Fruit fly (Drosophila melanogaster): ENCODE measurements around the gene CG14346.

CG14346 gene

dm6 chr2L:1377635-1378034, 9.8 kb downstream of the CG14346 start:
- TF ChIP-seq hkb (optimal IDR thresholded peaks at IDR 0.05) (no peak), hkb (GFP tag; IDR thresholded peaks at IDR 0.05) (0 out of 2 replicates have a peak, but pooled peaks have one; percentile 13), Trl (optimal IDR thresholded peaks at IDR 0.05) (no peak), Trl (GFP tag; optimal IDR thresholded peaks at IDR 0.05) (no peak), ftz-f1 (GFP tag; optimal IDR thresholded peaks at IDR 0.05) (no peak), lab (GFP tag; optimal IDR thresholded peaks at IDR 0.05) (peak; percentile 19), CG18476 (GFP tag; optimal IDR thresholded peaks at IDR 0.05) (no peak), CG5953 (GFP tag; IDR thresholded peaks at IDR 0.05) (no peak), scrt (GFP tag; optimal IDR thresholded peaks at IDR 0.05) (no peak), tio (GFP tag; optimal IDR thresholded peaks at IDR 0.05) (no peak), CG12155 (GFP tag; optimal IDR thresholded peaks at IDR 0.05) (no peak), sisA (GFP tag; IDR thresholded peaks at IDR 0.05) (peak; percentile 7; the same call in 1 of the 2 replicates), pho (GFP tag; optimal IDR thresholded peaks at IDR 0.05) (no peak), sens (GFP tag) (peak; percentile 64), ssp (GFP tag; IDR thresholded peaks at IDR 0.05) (0 out of 2 replicates have a peak, but pooled peaks have one; percentile 36), CG6854 (GFP tag; optimal IDR thresholded peaks at IDR 0.05) (no peak), CG17829 (tag; optimal IDR thresholded peaks at IDR 0.05) (no peak), Lpt (GFP tag; optimal IDR thresholded peaks at IDR 0.05) (no peak), Aef1 (GFP tag; IDR thresholded peaks at IDR 0.05) (peak; percentile 22; the same call in 1 of the 3 replicates), CG34224 (GFP tag; IDR thresholded peaks at IDR 0.05; ENCODE audit: partially characterized antibody) (no peak), Hr51 (GFP tag; optimal IDR thresholded peaks at IDR 0.05) (peak in 1 of 2 experiments; percentile 1), CG17359 (tag; optimal IDR thresholded peaks at IDR 0.05) (peak; percentile 15), Ssrp (tag; optimal IDR thresholded peaks at IDR 0.05) (no peak), insv (GFP tag; optimal IDR thresholded peaks at IDR 0.05) (no peak), CG10209 (GFP tag; optimal IDR thresholded peaks at IDR 0.05) (no peak), Fer3 (tag; optimal IDR thresholded peaks at IDR 0.05) (no peak), CG7839 (tag; optimal IDR thresholded peaks at IDR 0.05) (peak; percentile 32), CG11504 (tag; optimal IDR thresholded peaks at IDR 0.05) (peak; percentile 36), CG2120 (GFP tag; optimal IDR thresholded peaks at IDR 0.05) (peak; percentile 2), CG17912 (GFP tag; optimal IDR thresholded peaks at IDR 0.05) (no peak), CG9437 (GFP tag; optimal IDR thresholded peaks at IDR 0.05) (no peak), CG4404 (GFP tag; IDR thresholded peaks at IDR 0.05) (no peak), stc (GFP tag; IDR thresholded peaks at IDR 0.05) (no peak), CG9817 (tag; optimal IDR thresholded peaks at IDR 0.05) (no peak), sob (GFP tag; IDR thresholded peaks at IDR 0.05) (no peak), CG3065 (GFP tag; optimal IDR thresholded peaks at IDR 0.05) (no peak), gsb (GFP tag; IDR thresholded peaks at IDR 0.05) (no peak), CG15479 (GFP tag; optimal IDR thresholded peaks at IDR 0.05) (no peak), Gsc (GFP tag; IDR thresholded peaks at IDR 0.05) (no peak), prd (optimal IDR thresholded peaks at IDR 0.05) (no peak), prd (GFP tag; IDR thresholded peaks at IDR 0.05) (peak; percentile 7; the same call in 1 of the 3 replicates), dpn (GFP tag; optimal IDR thresholded peaks at IDR 0.05) (no peak), lmd (GFP tag; IDR thresholded peaks at IDR 0.05) (0 out of 2 replicates have a peak, but pooled peaks have one; percentile 9), dysf (GFP tag; IDR thresholded peaks at IDR 0.05) (peak; percentile 35; the same call in 2 of the 3 replicates), CG10267 (tag; optimal IDR thresholded peaks at IDR 0.05) (no peak), sna (GFP tag; IDR thresholded peaks at IDR 0.05; ENCODE audit: partially characterized antibody) (no peak), CG14667 (GFP tag; IDR thresholded peaks at IDR 0.05) (no peak), al (GFP tag; IDR thresholded peaks at IDR 0.05) (no peak), Ptx1 (GFP tag; IDR thresholded peaks at IDR 0.05) (peak; percentile 35; the same call in 1 of the 2 replicates), seq (GFP tag; IDR thresholded peaks at IDR 0.05) (0 out of 2 replicates have a peak, but pooled peaks have one; percentile 31), gem (tag; optimal IDR thresholded peaks at IDR 0.05) (peak; percentile 17), Lhr (GFP tag; optimal IDR thresholded peaks at IDR 0.05) (no peak)

Data from whole organism, embryonic.